Worm (Caenorhabditis elegans): ENCODE measurements around the gene rpac-19.

rpac-19 gene

ce11 chrIII:9665490-9666179, 36.0 kb upstream of the rpac-19 start:
- TF ChIP-seq snpc-4 (tag; optimal IDR thresholded peaks at IDR 0.05) (no peak), nhr-42 (GFP tag; IDR thresholded peaks at IDR 0.05) (no peak), gei-8 (GFP tag; optimal IDR thresholded peaks at IDR 0.05) (peak; percentile 26), lin-39 (tag; optimal IDR thresholded peaks at IDR 0.05) (no peak), duxl-1 (tag; optimal IDR thresholded peaks at IDR 0.05; ENCODE audit: poor library complexity) (no peak), pqm-1 (tag; optimal IDR thresholded peaks at IDR 0.05) (peak; percentile 56), F26F4.8 (GFP tag; conservative IDR thresholded peaks at IDR 0.05) (no peak), nhr-77 (tag; optimal IDR thresholded peaks at IDR 0.05) (no peak), set-16 (GFP tag; IDR thresholded peaks at IDR 0.05) (no peak), hmg-1.1 (GFP tag; IDR thresholded peaks at IDR 0.05) (peak; percentile 59; the same call in 1 of the 2 replicates), nhr-28 (tag; optimal IDR thresholded peaks at IDR 0.05) (peak; percentile 46), rbr-2 (tag; optimal IDR thresholded peaks at IDR 0.05) (peak; percentile 18), unc-62 (GFP tag; optimal IDR thresholded peaks at IDR 0.05 in 1 of 2) (peak in 1 of 2 experiments; percentile 98), unc-62 (tag; optimal IDR thresholded peaks at IDR 0.05) (no peak), fkh-10 (GFP tag; optimal IDR thresholded peaks at IDR 0.05) (peak; percentile 68), aly-2 (tag; optimal IDR thresholded peaks at IDR 0.05) (no peak), F10B5.3 (tag; optimal IDR thresholded peaks at IDR 0.05) (no peak), ZK337.2 (GFP tag; IDR thresholded peaks at IDR 0.05) (no peak), nhr-6 (tag; optimal IDR thresholded peaks at IDR 0.05) (no peak), arid-1 (GFP tag; conservative IDR thresholded peaks at IDR 0.05) (0 out of 2 replicates have a peak, but pooled peaks have one; percentile 34), T20F7.1 (GFP tag; optimal IDR thresholded peaks at IDR 0.05) (no peak), pha-4 (GFP tag; IDR thresholded peaks at IDR 0.05) (peak; percentile 55; the same call in 1 of the 2 replicates), pha-4 (tag; optimal IDR thresholded peaks at IDR 0.05) (no peak), hlh-30 (tag; optimal IDR thresholded peaks at IDR 0.05; ENCODE audit: insufficient read depth) (peak; percentile 17), nhr-237 (tag; optimal IDR thresholded peaks at IDR 0.05) (no peak), mxl-3 (GFP tag; optimal IDR thresholded peaks at IDR 0.05) (peak; percentile 49), F37D6.2 (tag; optimal IDR thresholded peaks at IDR 0.05) (peak; percentile 31), dve-1 (tag; optimal IDR thresholded peaks at IDR 0.05; ENCODE audit: insufficient read depth) (peak; percentile 56), ces-1 (GFP tag; optimal IDR thresholded peaks at IDR 0.05) (no peak), lin-1 (GFP tag; IDR thresholded peaks at IDR 0.05) (0 out of 2 replicates have a peak, but pooled peaks have one; percentile 24), php-3 (GFP tag; IDR thresholded peaks at IDR 0.05) (peak; percentile 61), ceh-28 (tag; optimal IDR thresholded peaks at IDR 0.05) (no peak), ztf-11 (tag; optimal IDR thresholded peaks at IDR 0.05) (no peak), Y48G9A.11 (GFP tag; IDR thresholded peaks at IDR 0.05) (no peak), daf-16 (GFP tag; optimal IDR thresholded peaks at IDR 0.05) (no peak), daf-16 (tag; optimal IDR thresholded peaks at IDR 0.05) (peak; percentile 66), hlh-11 (tag; optimal IDR thresholded peaks at IDR 0.05) (peak; percentile 45), hif-1 (tag; optimal IDR thresholded peaks at IDR 0.05) (peak in 1 of 2 experiments; percentile 23), dmd-6 (GFP tag; IDR thresholded peaks at IDR 0.05) (peak; percentile 88), zip-2 (tag; optimal IDR thresholded peaks at IDR 0.05) (no peak), egl-27 (tag; optimal IDR thresholded peaks at IDR 0.05) (no peak), D1046.2 (GFP tag; IDR thresholded peaks at IDR 0.05) (0 out of 2 replicates have a peak, but pooled peaks have one; percentile 5), F49E8.2 (tag; optimal IDR thresholded peaks at IDR 0.05; ENCODE audit: borderline replicate concordance) (no peak), aha-1 (tag) (peak; percentile 94), lsy-2 (tag; optimal IDR thresholded peaks at IDR 0.05) (peak in 1 of 2 experiments; percentile 17), zip-11 (GFP tag; IDR thresholded peaks at IDR 0.05) (no peak), ctbp-1 (GFP tag; IDR thresholded peaks at IDR 0.05) (0 out of 2 replicates have a peak, but pooled peaks have one; percentile 21)

Measured in whole organism, L4 larva.